Worm (Caenorhabditis elegans) whole organism, L4 larva: ENCODE measurements around the gene R11G10.3.
A peak's percentile ranks its signal among the peaks of the same experiment; 100 is the strongest.

Experiments
- F44E2.7 ChIP-seq: fragments of 200-800 bp; sonication (Bioruptor generic); IDR thresholded peaks from 2 replicates; pipeline ENCODE4 v2.1.2; 2022; ENCODE audit warnings: missing genetic modification characterization, missing compliant biosample characterization
- aha-1 ChIP-seq: fragments of 150-350 bp; peaks from one replicate; lab custom pipeline; 2014; ENCODE audit warnings: missing biosample characterization, missing genetic modification characterization
- ceh-28 ChIP-seq: fragments of 150-350 bp; optimal IDR thresholded peaks from 2 replicates; lab custom pipeline; 2014; ENCODE audit warnings: missing biosample characterization, missing genetic modification reagents, missing genetic modification characterization
- cey-2 ChIP-seq: sonication (generic microtip); optimal IDR thresholded peaks from 3 replicates; lab custom pipeline; 2017; ENCODE audit warnings: missing genetic modification characterization, mild to moderate bottlenecking, missing compliant biosample characterization, antibody characterized with exemption, borderline replicate concordance; ENCODE audit not compliant: insufficient read depth
- ctbp-1 ChIP-seq: fragments of 200-800 bp; sonication (Bioruptor generic); IDR thresholded peaks from 2 replicates; pipeline ENCODE4 v1.3.6; 2022; ENCODE audit warnings: missing genetic modification reagents, missing genetic modification characterization, missing compliant biosample characterization
- daf-12 ChIP-seq: fragments of 150-350 bp; optimal IDR thresholded peaks from 2 replicates; lab custom pipeline; 2014; ENCODE audit warnings: missing biosample characterization, missing genetic modification reagents, missing genetic modification characterization
- daf-16 ChIP-seq, 3 experiments: sonication (generic microtip); optimal IDR thresholded peaks; 2 replicates each; lab custom pipeline; 2016 to 2017; ENCODE audit warnings: missing genetic modification characterization in 3 of 3, missing genetic modification reagents in 3 of 3, mild to moderate bottlenecking in 2 of 3, missing compliant biosample characterization in 2 of 3, missing biosample characterization in 1 of 3, moderate library complexity in 1 of 3
- dmd-6 ChIP-seq: fragments of 200-800 bp; sonication (Bioruptor generic); IDR thresholded peaks from 2 replicates; pipeline ENCODE4 v1.3.6; 2022; ENCODE audit warnings: missing genetic modification reagents, missing genetic modification characterization, missing compliant biosample characterization
- dmd-8 ChIP-seq: fragments of 200-800 bp; sonication (Bioruptor generic); IDR thresholded peaks from 2 replicates; pipeline ENCODE4 v1.3.6; 2022; ENCODE audit warnings: missing genetic modification characterization, missing compliant biosample characterization
- dmd-9 ChIP-seq: fragments of 200-800 bp; sonication (Bioruptor generic); IDR thresholded peaks from 2 replicates; pipeline ENCODE4 v1.3.6; 2022; ENCODE audit warnings: missing genetic modification reagents, missing genetic modification characterization, missing compliant biosample characterization
- dve-1 ChIP-seq: sonication (generic microtip); optimal IDR thresholded peaks from 2 replicates; lab custom pipeline; 2017; ENCODE audit warnings: antibody characterized with exemption, mild to moderate bottlenecking, missing genetic modification characterization, missing compliant biosample characterization; ENCODE audit not compliant: insufficient read depth
- hlh-11 ChIP-seq: fragments of 200-800 bp; sonication (Bioruptor generic); optimal IDR thresholded peaks from 2 replicates; lab custom pipeline; 2018; ENCODE audit warnings: mild to moderate bottlenecking, missing genetic modification characterization, missing compliant biosample characterization
- hlh-30 ChIP-seq: sonication (generic microtip); optimal IDR thresholded peaks from 2 replicates; lab custom pipeline; 2017; ENCODE audit warnings: antibody characterized with exemption, mild to moderate bottlenecking, missing genetic modification characterization, missing compliant biosample characterization; ENCODE audit not compliant: insufficient read depth
- hmg-1.1 ChIP-seq: fragments of 200-800 bp; sonication (Bioruptor generic); IDR thresholded peaks from 2 replicates; pipeline ENCODE4 v1.3.6; 2022; ENCODE audit warnings: missing genetic modification reagents, missing genetic modification characterization, missing compliant biosample characterization
- mxl-3 ChIP-seq: fragments of 200-800 bp; sonication (Bioruptor generic); optimal IDR thresholded peaks from 2 replicates; lab custom pipeline; 2018; ENCODE audit warnings: mild to moderate bottlenecking, missing genetic modification characterization, missing compliant biosample characterization
- nhr-11 ChIP-seq: fragments of 150-350 bp; optimal IDR thresholded peaks from 2 replicates; lab custom pipeline; 2014; ENCODE audit warnings: missing biosample characterization, missing genetic modification characterization
- nhr-237 ChIP-seq: sonication (generic microtip); optimal IDR thresholded peaks from 2 replicates; lab custom pipeline; 2017; ENCODE audit warnings: missing biosample characterization, missing genetic modification characterization
- nhr-28 ChIP-seq: fragments of 150-350 bp; optimal IDR thresholded peaks from 2 replicates; lab custom pipeline; 2014; ENCODE audit warnings: missing biosample characterization, missing genetic modification characterization
- nhr-6 ChIP-seq: fragments of 150-350 bp; optimal IDR thresholded peaks from 2 replicates; lab custom pipeline; 2014; ENCODE audit warnings: missing biosample characterization, missing genetic modification characterization
- nhr-76 ChIP-seq: fragments of 150-350 bp; optimal IDR thresholded peaks from 2 replicates; lab custom pipeline; 2014; ENCODE audit warnings: missing biosample characterization, missing genetic modification characterization
- pqm-1 ChIP-seq: sonication (generic microtip); optimal IDR thresholded peaks from 2 replicates; lab custom pipeline; 2017; ENCODE audit warnings: missing biosample characterization, missing genetic modification characterization
- set-16 ChIP-seq: fragments of 200-800 bp; sonication (Bioruptor generic); IDR thresholded peaks from 2 replicates; pipeline ENCODE4 v1.3.6; 2022; ENCODE audit warnings: missing genetic modification reagents, missing genetic modification characterization, missing compliant biosample characterization
- skn-1 ChIP-seq: fragments of 150-350 bp; optimal IDR thresholded peaks from 2 replicates; lab custom pipeline; 2014; ENCODE audit warnings: missing biosample characterization, missing genetic modification characterization
- snpc-1.2 ChIP-seq: fragments of 200-800 bp; sonication (Bioruptor generic); IDR thresholded peaks from 2 replicates; pipeline ENCODE4 v1.3.6; 2022; ENCODE audit warnings: missing genetic modification reagents, missing genetic modification characterization, missing compliant biosample characterization
- unc-62 ChIP-seq, 3 experiments: fragments of 150-350 bp in 1 of 3; sonication (generic microtip); optimal IDR thresholded peaks in 2 of 3; peaks in 1 of 3; 1 replicate in 1 of 3; 2 replicates in 2 of 3; lab custom pipeline; 2014 to 2017; ENCODE audit warnings: missing biosample characterization in 3 of 3, missing genetic modification characterization in 3 of 3, missing genetic modification reagents in 3 of 3, missing genotype in 1 of 3
- zip-11 ChIP-seq: fragments of 200-800 bp; sonication (Bioruptor generic); IDR thresholded peaks from 2 replicates; pipeline ENCODE4 v1.3.6; 2022; ENCODE audit warnings: missing genetic modification characterization, missing compliant biosample characterization
- ztf-11 ChIP-seq: fragments of 150-350 bp; optimal IDR thresholded peaks from 2 replicates; lab custom pipeline; 2014; ENCODE audit warnings: missing biosample characterization, missing genetic modification characterization

R11G10.3 gene

ce11 chrV:13576828-13577227 is 53.5 kb downstream of the R11G10.3 start:
- no peak for TF ChIP-seq nhr-11 (tag; lab: Kevin White, UChicago)
- no peak for TF ChIP-seq dmd-8
- TF ChIP-seq daf-12: no peak
- TF ChIP-seq nhr-6 (tag; lab: Kevin White, UChicago): peak; percentile 36
- no peak for TF ChIP-seq cey-2 (tag; lab: Kevin White, UChicago)
- TF ChIP-seq daf-16 (GFP tag; optimal IDR thresholded peaks at IDR 0.05; lab: Kevin White, UChicago): no peak
- peak; percentile 93 for TF ChIP-seq daf-16 (tag; optimal IDR thresholded peaks at IDR 0.05; lab: Kevin White, UChicago)
- TF ChIP-seq pqm-1: peak; percentile 66
- TF ChIP-seq nhr-28 (tag; lab: Kevin White, UChicago): peak; percentile 52
- TF ChIP-seq nhr-76 (tag; lab: Kevin White, UChicago): no peak
- peak; percentile 34 for TF ChIP-seq hlh-11 (tag; lab: Kevin White, UChicago)
- TF ChIP-seq aha-1 (tag; lab: Kevin White, UChicago): peak; percentile 0
- TF ChIP-seq skn-1: no peak
- TF ChIP-seq hlh-30 (tag; lab: Kevin White, UChicago): peak; percentile 31
- TF ChIP-seq dmd-9 (GFP tag; lab: Robert Waterston, UW): no peak
- no peak for TF ChIP-seq ceh-28 (tag; lab: Kevin White, UChicago)
- no peak for TF ChIP-seq set-16 (GFP tag; lab: Robert Waterston, UW)
- TF ChIP-seq hmg-1.1 (GFP tag; lab: Robert Waterston, UW): no peak
- TF ChIP-seq dmd-6: 0 out of 2 replicates have a peak, but pooled peaks have one; percentile 24
- peak; percentile 40 for TF ChIP-seq dve-1 (tag; lab: Kevin White, UChicago)
- TF ChIP-seq, all 104 proteins: peak for 9

- TF ChIP-seq dmd-6: peak; percentile 64; the same call in 1 of the 2 replicates
- no peak for TF ChIP-seq F44E2.7
- TF ChIP-seq mxl-3 (GFP tag; lab: Kevin White, UChicago): no peak
- TF ChIP-seq ztf-11 (tag; lab: Kevin White, UChicago): no peak
- no peak for TF ChIP-seq snpc-1.2 (GFP tag; lab: Robert Waterston, UW)
- TF ChIP-seq nhr-28 (tag; lab: Kevin White, UChicago): peak; percentile 18
- no peak for TF ChIP-seq daf-16 (GFP tag; optimal IDR thresholded peaks at IDR 0.05; lab: Kevin White, UChicago)
- peak; percentile 7 for TF ChIP-seq daf-16 (tag; optimal IDR thresholded peaks at IDR 0.05; lab: Kevin White, UChicago)
- no peak for TF ChIP-seq nhr-237 (tag; lab: Kevin White, UChicago)
- peak; percentile 58 for TF ChIP-seq pqm-1
- TF ChIP-seq, all 104 proteins: peak for 4
Observed at ce11 chrV:13577463-13577862, 54.2 kb downstream of the R11G10.3 start.

- TF ChIP-seq dve-1 (tag; lab: Kevin White, UChicago) (peak; percentile 34), nhr-28 (tag; lab: Kevin White, UChicago) (peak; percentile 50), daf-16 (GFP tag; optimal IDR thresholded peaks at IDR 0.05; lab: Kevin White, UChicago) (no peak), daf-16 (tag; optimal IDR thresholded peaks at IDR 0.05; lab: Kevin White, UChicago) (peak; percentile 77), zip-11 (GFP tag; lab: Robert Waterston, UW) (no peak), pqm-1 (peak; percentile 91), unc-62 (GFP tag; optimal IDR thresholded peaks at IDR 0.05 in 1 of 2; lab: Kevin White, UChicago) (peak in 1 of 2 experiments; percentile 64), unc-62 (tag; optimal IDR thresholded peaks at IDR 0.05; lab: Kevin White, UChicago) (no peak), hlh-11 (tag; lab: Kevin White, UChicago) (peak; percentile 36), dmd-6 (peak; percentile 41; the same call in 1 of the 2 replicates), ctbp-1 (GFP tag; lab: Robert Waterston, UW) (no peak), mxl-3 (GFP tag; lab: Kevin White, UChicago) (peak; percentile 26), ztf-11 (tag; lab: Kevin White, UChicago) (no peak)
- TF ChIP-seq, all 104 proteins: peak for 8
Observed at ce11 chrV:13578637-13579036, 55.3 kb downstream of the R11G10.3 start, which contains the start of gene C50B8.6. TSS of gene C50B8.6 (plus strand) at chrV:13578972.
